Worm (Caenorhabditis elegans): ENCODE data around the gene F35H12.5.

Gene F35H12.5

ce11 chrX:873634-874033 lies 44.6 kb upstream of the F35H12.5 start:
- peak in 1 of 2 experiments; percentile 95 for TF ChIP-seq unc-62 (GFP tag; optimal IDR thresholded peaks at IDR 0.05 in 1 of 2)
- TF ChIP-seq unc-62 (tag; optimal IDR thresholded peaks at IDR 0.05): no peak
- TF ChIP-seq ZK546.5 (tag; optimal IDR thresholded peaks at IDR 0.05): no peak

ce11 chrX:876935-877334 lies 41.3 kb upstream of the F35H12.5 start, which contains the start of gene ZC13.1:
Gene ZC13.1 (plus strand): TSS chrX:877239.
- TF ChIP-seq ztf-11 (tag; optimal IDR thresholded peaks at IDR 0.05) (no peak), ceh-62 (tag; optimal IDR thresholded peaks at IDR 0.05) (no peak), zfp-3 (GFP tag; conservative IDR thresholded peaks at IDR 0.05) (no peak), ZK546.5 (tag; optimal IDR thresholded peaks at IDR 0.05) (no peak), lir-3 (tag; optimal IDR thresholded peaks at IDR 0.05) (no peak), F37D6.2 (tag; optimal IDR thresholded peaks at IDR 0.05) (no peak), fkh-10 (GFP tag; optimal IDR thresholded peaks at IDR 0.05) (peak; percentile 66), rbr-2 (tag; optimal IDR thresholded peaks at IDR 0.05) (peak; percentile 61), hmg-1.1 (GFP tag; IDR thresholded peaks at IDR 0.05) (peak; percentile 80), mdl-1 (tag; optimal IDR thresholded peaks at IDR 0.05) (peak in 1 of 2 experiments; percentile 45), hif-1 (tag; optimal IDR thresholded peaks at IDR 0.05) (peak in 1 of 2 experiments; percentile 68), Y105C5A.15 (GFP tag; IDR thresholded peaks at IDR 0.05) (no peak), nhr-77 (tag; optimal IDR thresholded peaks at IDR 0.05) (peak; percentile 81), mdt-29 (GFP tag; IDR thresholded peaks at IDR 0.05) (no peak), dmd-6 (GFP tag; IDR thresholded peaks at IDR 0.05) (0 out of 2 replicates have a peak, but pooled peaks have one; percentile 30), mes-2 (tag; optimal IDR thresholded peaks at IDR 0.05; ENCODE audit: poor library complexity, severe bottlenecking) (peak; percentile 81), zip-11 (GFP tag; IDR thresholded peaks at IDR 0.05) (no peak), aha-1 (tag) (peak; percentile 99), mxl-3 (GFP tag; optimal IDR thresholded peaks at IDR 0.05) (peak; percentile 71), nhr-42 (GFP tag; IDR thresholded peaks at IDR 0.05) (no peak), tra-1 (GFP tag; IDR thresholded peaks at IDR 0.05) (no peak), ceh-28 (tag; optimal IDR thresholded peaks at IDR 0.05) (no peak), ceh-32 (tag; optimal IDR thresholded peaks at IDR 0.05; ENCODE audit: poor library complexity) (no peak), lin-1 (GFP tag; IDR thresholded peaks at IDR 0.05) (0 out of 2 replicates have a peak, but pooled peaks have one; percentile 53), mep-1 (tag; optimal IDR thresholded peaks at IDR 0.05) (peak; percentile 85), daf-12 (tag; optimal IDR thresholded peaks at IDR 0.05) (no peak), ZK337.2 (GFP tag; IDR thresholded peaks at IDR 0.05) (no peak), nhr-10 (tag; optimal IDR thresholded peaks at IDR 0.05) (no peak), ama-1 (optimal IDR thresholded peaks at IDR 0.05) (peak; percentile 35), daf-16 (GFP tag; optimal IDR thresholded peaks at IDR 0.05) (no peak), daf-16 (tag; optimal IDR thresholded peaks at IDR 0.05) (peak; percentile 64), nhr-11 (tag; optimal IDR thresholded peaks at IDR 0.05) (peak; percentile 26), D1046.2 (GFP tag; IDR thresholded peaks at IDR 0.05) (no peak), zip-2 (tag; optimal IDR thresholded peaks at IDR 0.05) (no peak), lsy-2 (tag; optimal IDR thresholded peaks at IDR 0.05) (peak in 1 of 2 experiments; percentile 81), skn-1 (tag; optimal IDR thresholded peaks at IDR 0.05) (no peak), lin-38 (GFP tag; IDR thresholded peaks at IDR 0.05) (peak; percentile 89), pha-4 (GFP tag; IDR thresholded peaks at IDR 0.05) (no peak), pha-4 (tag; optimal IDR thresholded peaks at IDR 0.05) (peak; percentile 38), snpc-4 (tag; optimal IDR thresholded peaks at IDR 0.05) (no peak), lin-13 (GFP tag; optimal IDR thresholded peaks at IDR 0.05) (peak; percentile 45), dve-1 (tag; optimal IDR thresholded peaks at IDR 0.05; ENCODE audit: insufficient read depth) (no peak), unc-130 (GFP tag; optimal IDR thresholded peaks at IDR 0.05) (no peak), vab-7 (GFP tag; IDR thresholded peaks at IDR 0.05) (no peak), nhr-28 (tag; optimal IDR thresholded peaks at IDR 0.05) (peak; percentile 84), egl-43 (GFP tag; IDR thresholded peaks at IDR 0.05) (0 out of 2 replicates have a peak, but pooled peaks have one; percentile 5), pqm-1 (tag; optimal IDR thresholded peaks at IDR 0.05) (peak; percentile 65), hlh-30 (tag; optimal IDR thresholded peaks at IDR 0.05; ENCODE audit: insufficient read depth) (peak; percentile 50), madf-9 (GFP tag; conservative IDR thresholded peaks at IDR 0.05) (no peak)

Measured in whole organism, L4 larva.